Worm (Caenorhabditis elegans): ENCODE results near the gene Y42A5A.1.

Gene Y42A5A.1

DNA sequence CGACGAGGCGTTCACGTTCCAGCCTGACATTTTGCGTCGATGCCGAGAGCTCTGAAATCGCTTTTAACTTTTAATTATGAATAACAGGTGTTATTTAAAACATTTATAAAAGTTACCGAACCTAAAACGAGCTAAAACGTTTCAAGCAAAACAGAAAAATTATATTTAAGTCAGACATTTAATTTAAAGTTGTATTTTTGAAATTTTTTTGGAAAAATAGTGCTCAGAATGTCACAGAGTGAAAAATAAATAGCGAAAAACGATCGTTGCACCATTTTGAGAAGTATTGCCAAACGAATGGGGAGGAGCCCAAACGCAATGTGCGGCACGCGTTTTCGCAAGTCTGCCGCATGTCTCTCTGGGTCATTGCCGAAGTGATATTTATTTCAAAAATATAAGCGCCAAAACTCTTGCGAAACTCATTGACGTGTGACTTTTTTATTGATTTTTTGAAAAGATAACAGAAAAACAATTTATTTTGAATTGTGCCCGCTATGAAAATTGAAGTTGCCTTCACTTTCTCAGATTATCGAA is 25.4 kb downstream of the Y42A5A.1 start, which contains the start of gene erfa-3 (continued):
- TF ChIP-seq snpc-1.1 (tag; optimal IDR thresholded peaks at IDR 0.05; ENCODE audit: insufficient read depth), result no peak
- TF ChIP-seq rpc-1 (optimal IDR thresholded peaks at IDR 0.05), result peak; percentile 44
- no peak for TF ChIP-seq rpc-1 (tag; optimal IDR thresholded peaks at IDR 0.05)
- TF ChIP-seq ztf-3 (GFP tag; optimal IDR thresholded peaks at IDR 0.05), result no peak
- no peak for TF ChIP-seq hlh-26 (GFP tag; conservative IDR thresholded peaks at IDR 0.05)
- TF ChIP-seq ztf-18 (tag; optimal IDR thresholded peaks at IDR 0.05), result peak; percentile 43
- TF ChIP-seq madf-10 (tag; optimal IDR thresholded peaks at IDR 0.05), result peak; percentile 7
- no peak for TF ChIP-seq somi-1 (GFP tag; optimal IDR thresholded peaks at IDR 0.05)
- TF ChIP-seq attf-6 (GFP tag; IDR thresholded peaks at IDR 0.05), result no peak
- no peak for TF ChIP-seq aptf-3 (GFP tag; IDR thresholded peaks at IDR 0.05)
- no peak for TF ChIP-seq nfyb-1 (GFP tag; IDR thresholded peaks at IDR 0.05)
- peak; percentile 27 for TF ChIP-seq dpl-1 (GFP tag; optimal IDR thresholded peaks at IDR 0.05)
- TF ChIP-seq sptf-2 (GFP tag; optimal IDR thresholded peaks at IDR 0.05), result peak; percentile 70
- peak; percentile 52 for TF ChIP-seq snpc-4 (GFP tag; optimal IDR thresholded peaks at IDR 0.05)
- TF ChIP-seq snpc-4 (tag; optimal IDR thresholded peaks at IDR 0.05), result peak; percentile 0 to 50 (median 34)
- peak; percentile 68 for TF ChIP-seq mcd-1 (GFP tag; IDR thresholded peaks at IDR 0.05)
- no peak for TF ChIP-seq ceh-40 (GFP tag; IDR thresholded peaks at IDR 0.05)
- TF ChIP-seq pbrm-1 (GFP tag; IDR thresholded peaks at IDR 0.05), result no peak
- TF ChIP-seq pha-4 (tag; optimal IDR thresholded peaks at IDR 0.05), result no peak
- TF ChIP-seq atf-7 (tag; optimal IDR thresholded peaks at IDR 0.05), result no peak
- peak; percentile 39 for TF ChIP-seq F49E8.2 (tag; optimal IDR thresholded peaks at IDR 0.05; ENCODE audit: insufficient read depth)
- no peak for TF ChIP-seq akir-1 (GFP tag; optimal IDR thresholded peaks at IDR 0.05)
- no peak for TF ChIP-seq nhr-179 (tag; optimal IDR thresholded peaks at IDR 0.05)
- peak; percentile 2 for TF ChIP-seq athp-1 (tag; optimal IDR thresholded peaks at IDR 0.05)
- peak; percentile 33; the same call in 1 of the 2 replicates for TF ChIP-seq B0336.3 (GFP tag; IDR thresholded peaks at IDR 0.05)
- no peak for TF ChIP-seq gei-17 (GFP tag; optimal IDR thresholded peaks at IDR 0.05)
- TF ChIP-seq F37B4.10 (GFP tag; IDR thresholded peaks at IDR 0.05), result no peak
- TF ChIP-seq ekl-4 (GFP tag; IDR thresholded peaks at IDR 0.05), result peak; percentile 62; the same call in 1 of the 2 replicates
- peak; percentile 44 for TF ChIP-seq repo-1 (tag; optimal IDR thresholded peaks at IDR 0.05)
- TF ChIP-seq ZK185.1 (tag; optimal IDR thresholded peaks at IDR 0.05; ENCODE audit: poor library complexity, severe bottlenecking), result peak; percentile 54
- TF ChIP-seq F57C9.4 (tag; optimal IDR thresholded peaks at IDR 0.05), result no peak
- no peak for TF ChIP-seq egrh-3 (GFP tag; IDR thresholded peaks at IDR 0.05)
- TF ChIP-seq rcor-1 (GFP tag; IDR thresholded peaks at IDR 0.05), result peak; percentile 74
- TF ChIP-seq dox-1 (GFP tag; IDR thresholded peaks at IDR 0.05), result peak; percentile 58
- 0 out of 2 replicates have a peak, but pooled peaks have one; percentile 25 for TF ChIP-seq Y79H2A.3 (GFP tag; conservative IDR thresholded peaks at IDR 0.05)
- no peak for TF ChIP-seq F33H1.4 (GFP tag; IDR thresholded peaks at IDR 0.05)
- TF ChIP-seq lir-1 (GFP tag; conservative IDR thresholded peaks at IDR 0.05), result 0 out of 2 replicates have a peak, but pooled peaks have one; percentile 23
- no peak for TF ChIP-seq C17E4.6 (GFP tag; IDR thresholded peaks at IDR 0.05)
- TF ChIP-seq F39B2.1 (GFP tag; IDR thresholded peaks at IDR 0.05), result no peak
- peak; percentile 85 for TF ChIP-seq snpc-3.4 (tag; optimal IDR thresholded peaks at IDR 0.05)
- no peak for TF ChIP-seq lsy-27 (tag; optimal IDR thresholded peaks at IDR 0.05; ENCODE audit: borderline replicate concordance, insufficient read depth)
- TF ChIP-seq T07F8.4 (tag; optimal IDR thresholded peaks at IDR 0.05), result no peak
- peak; percentile 38; the same call in 1 of the 2 replicates for TF ChIP-seq D2030.7 (GFP tag; IDR thresholded peaks at IDR 0.05)
- peak; percentile 49; the same call in 1 of the 2 replicates for TF ChIP-seq Y67H2A.10 (GFP tag; conservative IDR thresholded peaks at IDR 0.05)
- TF ChIP-seq sea-2 (GFP tag; IDR thresholded peaks at IDR 0.05), result no peak
- TF ChIP-seq ceh-79 (tag; optimal IDR thresholded peaks at IDR 0.05), result no peak
- peak; percentile 36; the same call in 1 of the 2 replicates for TF ChIP-seq lin-26 (GFP tag; IDR thresholded peaks at IDR 0.05)
- no peak for TF ChIP-seq hsf-1 (GFP tag; IDR thresholded peaks at IDR 0.05)
- no peak for TF ChIP-seq cebp-2 (GFP tag; IDR thresholded peaks at IDR 0.05)

Measured in whole organism, young adult.